Fruit fly (Drosophila melanogaster): ENCODE data around the gene Ugt36A1.

Ugt36A1 gene

dm6 chr2L:3648173-3648972 is 29.5 kb downstream of the Ugt36A1 start (continued):
- TF ChIP-seq pan (optimal IDR thresholded peaks at IDR 0.05): no peak
- no peak for TF ChIP-seq pan (GFP tag; optimal IDR thresholded peaks at IDR 0.05 in 1 of 2, IDR thresholded peaks at IDR 0.05 in 1 of 2)
- no peak for TF ChIP-seq slp2 (GFP tag; optimal IDR thresholded peaks at IDR 0.05)
- peak; percentile 6 for TF ChIP-seq corto (GFP tag; optimal IDR thresholded peaks at IDR 0.05)
- TF ChIP-seq CG8089 (GFP tag; optimal IDR thresholded peaks at IDR 0.05): no peak
- no peak for TF ChIP-seq CG6654 (GFP tag; optimal IDR thresholded peaks at IDR 0.05)
- TF ChIP-seq CG17568 (GFP tag; optimal IDR thresholded peaks at IDR 0.05): no peak
- no peak for TF ChIP-seq tna (GFP tag; IDR thresholded peaks at IDR 0.05; ENCODE audit: partially characterized antibody)
- no peak for TF ChIP-seq C15 (GFP tag; IDR thresholded peaks at IDR 0.05)
- no peak for TF ChIP-seq ci (GFP tag; IDR thresholded peaks at IDR 0.05)
- no peak for TF ChIP-seq so (GFP tag; IDR thresholded peaks at IDR 0.05)
- no peak for TF ChIP-seq CG2889 (GFP tag; IDR thresholded peaks at IDR 0.05)
- TF ChIP-seq CG16813 (GFP tag; IDR thresholded peaks at IDR 0.05; ENCODE audit: partially characterized antibody): no peak
- TF ChIP-seq BtbVII (GFP tag; optimal IDR thresholded peaks at IDR 0.05): no peak
- no peak for TF ChIP-seq CG6813 (GFP tag; optimal IDR thresholded peaks at IDR 0.05)
- TF ChIP-seq CG31388 (GFP tag; optimal IDR thresholded peaks at IDR 0.05): no peak
- no peak for TF ChIP-seq CG9609 (GFP tag; optimal IDR thresholded peaks at IDR 0.05)
- no peak for TF ChIP-seq Nf-YC (tag; optimal IDR thresholded peaks at IDR 0.05)
- no peak for TF ChIP-seq pum (GFP tag; optimal IDR thresholded peaks at IDR 0.05)
- TF ChIP-seq CG11695 (GFP tag; IDR thresholded peaks at IDR 0.05): 0 out of 3 replicates have a peak, but pooled peaks have one; percentile 16
- no peak for TF ChIP-seq CG14710 (tag; optimal IDR thresholded peaks at IDR 0.05)
- TF ChIP-seq esg (GFP tag; conservative IDR thresholded peaks at IDR 0.05): no peak
- no peak for TF ChIP-seq Eip74EF (GFP tag; optimal IDR thresholded peaks at IDR 0.05)
- no peak for TF ChIP-seq Fer2 (tag; optimal IDR thresholded peaks at IDR 0.05)
- no peak for TF ChIP-seq CG7928 (GFP tag; optimal IDR thresholded peaks at IDR 0.05)
- no peak for TF ChIP-seq CG1602 (GFP tag; optimal IDR thresholded peaks at IDR 0.05)
- no peak for TF ChIP-seq Lim3 (GFP tag; IDR thresholded peaks at IDR 0.05)
- no peak for TF ChIP-seq CG11456 (GFP tag; IDR thresholded peaks at IDR 0.05)
- TF ChIP-seq cad (GFP tag; optimal IDR thresholded peaks at IDR 0.05): no peak
- no peak for TF ChIP-seq Oli (tag; optimal IDR thresholded peaks at IDR 0.05)
- 0 out of 2 replicates have a peak, but pooled peaks have one; percentile 12 for TF ChIP-seq CG14014 (GFP tag; IDR thresholded peaks at IDR 0.05)
- TF ChIP-seq Deaf1 (tag; optimal IDR thresholded peaks at IDR 0.05): no peak
- TF ChIP-seq stwl (tag; optimal IDR thresholded peaks at IDR 0.05): peak; percentile 14
- TF ChIP-seq B-H2 (GFP tag; optimal IDR thresholded peaks at IDR 0.05): no peak
- TF ChIP-seq PHDP (tag; optimal IDR thresholded peaks at IDR 0.05): peak; percentile 8
- TF ChIP-seq ATbp (GFP tag; optimal IDR thresholded peaks at IDR 0.05): no peak
- TF ChIP-seq crc (GFP tag; optimal IDR thresholded peaks at IDR 0.05): no peak

dm6 chr2L:3654956-3655618 is 36.2 kb downstream of the Ugt36A1 start:
- TF ChIP-seq vvl (GFP tag; IDR thresholded peaks at IDR 0.05) (peak; percentile 75; the same call in 1 of the 2 replicates), kah (GFP tag; optimal IDR thresholded peaks at IDR 0.05) (peak; percentile 97), Pdp1 (GFP tag; optimal IDR thresholded peaks at IDR 0.05) (peak in 1 of 2 experiments; percentile 77), chinmo (GFP tag; IDR thresholded peaks at IDR 0.05; ENCODE audit: partially characterized antibody) (0 out of 4 replicates have a peak, but pooled peaks have one; percentile 25), trh (GFP tag; optimal IDR thresholded peaks at IDR 0.05) (no peak), sr (GFP tag; IDR thresholded peaks at IDR 0.05) (peak; percentile 35; the same call in 1 of the 3 replicates)
